Fruit fly (Drosophila melanogaster): ENCODE data around the gene stnA.
A peak's percentile ranks its signal among the peaks of the same experiment; 100 is the strongest.

Gene stnA

dm6 chrX:23010651-23011050 is 6.2 kb upstream of the stnA start (continued):
- no peak for TF ChIP-seq Myb (GFP tag; optimal IDR thresholded peaks at IDR 0.05)
- TF ChIP-seq CG4360 (GFP tag; IDR thresholded peaks at IDR 0.05), result no peak
- TF ChIP-seq CG3163 (GFP tag; optimal IDR thresholded peaks at IDR 0.05), result no peak
- TF ChIP-seq NFAT (GFP tag; IDR thresholded peaks at IDR 0.05), result 0 out of 2 replicates have a peak, but pooled peaks have one; percentile 10
- peak; percentile 20 for TF ChIP-seq CG4820 (GFP tag; optimal IDR thresholded peaks at IDR 0.05)
- peak; percentile 59 for TF ChIP-seq Ptx1 (GFP tag; IDR thresholded peaks at IDR 0.05)
- peak in 1 of 2 experiments; percentile 32 for TF ChIP-seq bsh (GFP tag; optimal IDR thresholded peaks at IDR 0.05)
- peak; percentile 45 for TF ChIP-seq cwo (GFP tag; optimal IDR thresholded peaks at IDR 0.05)
- peak; percentile 23; the same call in 1 of the 2 replicates for TF ChIP-seq al (GFP tag; IDR thresholded peaks at IDR 0.05)
- TF ChIP-seq CG10654 (GFP tag; optimal IDR thresholded peaks at IDR 0.05), result no peak
- TF ChIP-seq kay (GFP tag; optimal IDR thresholded peaks at IDR 0.05), result no peak
- TF ChIP-seq Hmr (GFP tag; optimal IDR thresholded peaks at IDR 0.05), result peak; percentile 43
- TF ChIP-seq z (GFP tag; IDR thresholded peaks at IDR 0.05), result no peak
- TF ChIP-seq slbo (GFP tag; IDR thresholded peaks at IDR 0.05), result peak; percentile 55
- peak; percentile 43; the same call in 1 of the 3 replicates for TF ChIP-seq Dbx (GFP tag; IDR thresholded peaks at IDR 0.05)
- TF ChIP-seq Pdp1 (GFP tag; optimal IDR thresholded peaks at IDR 0.05), result peak; percentile 16 to 75
- no peak for TF ChIP-seq H2.0 (GFP tag; IDR thresholded peaks at IDR 0.05)
- no peak for TF ChIP-seq CG8290 (GFP tag; optimal IDR thresholded peaks at IDR 0.05)
- peak in 1 of 2 experiments; percentile 29 for TF ChIP-seq CG8290 (tag; optimal IDR thresholded peaks at IDR 0.05)
- TF ChIP-seq Dref (GFP tag; IDR thresholded peaks at IDR 0.05), result no peak
- peak; percentile 62 for TF ChIP-seq CG10543 (GFP tag; optimal IDR thresholded peaks at IDR 0.05)
- peak; percentile 2 for TF ChIP-seq Oli (tag; optimal IDR thresholded peaks at IDR 0.05)
- peak; percentile 84 for TF ChIP-seq Med (GFP tag)
- TF ChIP-seq CG1529 (GFP tag; optimal IDR thresholded peaks at IDR 0.05), result no peak
- peak; percentile 66 for TF ChIP-seq CG32532 (GFP tag; IDR thresholded peaks at IDR 0.05)
- peak; percentile 68 for TF ChIP-seq exex (tag; optimal IDR thresholded peaks at IDR 0.05)
- TF ChIP-seq CG2120 (GFP tag; optimal IDR thresholded peaks at IDR 0.05), result peak; percentile 68
- no peak for TF ChIP-seq Doc2 (GFP tag; IDR thresholded peaks at IDR 0.05)
- peak in 1 of 2 experiments; percentile 7 for TF ChIP-seq chif (GFP tag; optimal IDR thresholded peaks at IDR 0.05)
- peak; percentile 5 for TF ChIP-seq bcd (GFP tag; optimal IDR thresholded peaks at IDR 0.05)
- no peak for TF ChIP-seq dati (GFP tag; IDR thresholded peaks at IDR 0.05)
- peak; percentile 37 for TF ChIP-seq CG7786 (GFP tag; optimal IDR thresholded peaks at IDR 0.05)
- no peak for TF ChIP-seq Hr3 (GFP tag; optimal IDR thresholded peaks at IDR 0.05)
- TF ChIP-seq Blimp-1 (GFP tag; optimal IDR thresholded peaks at IDR 0.05), result no peak
- TF ChIP-seq CG17359 (tag; optimal IDR thresholded peaks at IDR 0.05), result peak; percentile 2
- 0 out of 2 replicates have a peak, but pooled peaks have one; percentile 11 for TF ChIP-seq Xrp1 (GFP tag; IDR thresholded peaks at IDR 0.05)
- TF ChIP-seq CG3407 (GFP tag; optimal IDR thresholded peaks at IDR 0.05), result no peak
- TF ChIP-seq B-H2 (GFP tag; optimal IDR thresholded peaks at IDR 0.05), result peak; percentile 16
- TF ChIP-seq PHDP (tag; optimal IDR thresholded peaks at IDR 0.05), result peak; percentile 5
- TF ChIP-seq CG10431 (GFP tag; optimal IDR thresholded peaks at IDR 0.05), result no peak
- peak; percentile 46 for TF ChIP-seq Meics (GFP tag; optimal IDR thresholded peaks at IDR 0.05)
- TF ChIP-seq peb (GFP tag; IDR thresholded peaks at IDR 0.05), result no peak
- TF ChIP-seq CG11723 (GFP tag; optimal IDR thresholded peaks at IDR 0.05), result no peak
- no peak for TF ChIP-seq HLH4C (GFP tag; IDR thresholded peaks at IDR 0.05; ENCODE audit: partially characterized antibody)
- TF ChIP-seq lilli (GFP tag; optimal IDR thresholded peaks at IDR 0.05), result peak; percentile 28
- peak; percentile 27 for TF ChIP-seq CG15514 (GFP tag; optimal IDR thresholded peaks at IDR 0.05)
- peak; percentile 6 for TF ChIP-seq pho (GFP tag; optimal IDR thresholded peaks at IDR 0.05)
- TF ChIP-seq grn (GFP tag; optimal IDR thresholded peaks at IDR 0.05), result peak; percentile 76
- no peak for TF ChIP-seq hkb (optimal IDR thresholded peaks at IDR 0.05)
- 0 out of 2 replicates have a peak, but pooled peaks have one; percentile 35 for TF ChIP-seq hkb (GFP tag; IDR thresholded peaks at IDR 0.05)
- TF ChIP-seq CoRest (tag; optimal IDR thresholded peaks at IDR 0.05), result peak; percentile 40
- TF ChIP-seq CG4282 (GFP tag; optimal IDR thresholded peaks at IDR 0.05), result no peak
